Worm (Caenorhabditis elegans) whole organism, L2 larva: Measurements from ENCODE around the gene clec-2.

Source experiments
- R02D3.7 ChIP-seq: fragments of 150-350 bp; optimal IDR thresholded peaks from 2 replicates; lab custom pipeline; 2014; ENCODE audit warnings: missing biosample characterization, missing genetic modification characterization
- ZK546.5 ChIP-seq: sonication (generic microtip); optimal IDR thresholded peaks from 2 replicates; lab custom pipeline; 2017; ENCODE audit warnings: missing biosample characterization, missing genetic modification characterization
- ama-1 ChIP-seq: fragments of 150-350 bp; optimal IDR thresholded peaks from 2 replicates; lab custom pipeline; 2018; ENCODE audit warnings: inconsistent platforms
- egl-27 ChIP-seq: sonication (generic microtip); optimal IDR thresholded peaks from 3 replicates; lab custom pipeline; 2017; ENCODE audit warnings: missing biosample characterization, missing genetic modification reagents, missing genetic modification characterization
- fos-1 ChIP-seq: fragments of 150-350 bp; optimal IDR thresholded peaks from 2 replicates; lab custom pipeline; 2014; ENCODE audit warnings: missing biosample characterization, missing genetic modification characterization
- mab-5 ChIP-seq: fragments of 150-350 bp; optimal IDR thresholded peaks from 2 replicates; lab custom pipeline; 2014; ENCODE audit warnings: missing biosample characterization, missing genetic modification characterization
- nhr-12 ChIP-seq: fragments of 150-350 bp; optimal IDR thresholded peaks from 2 replicates; lab custom pipeline; 2014; ENCODE audit warnings: missing biosample characterization, missing genetic modification characterization
- nhr-129 ChIP-seq: fragments of 150-350 bp; optimal IDR thresholded peaks from 2 replicates; lab custom pipeline; 2014; ENCODE audit warnings: missing biosample characterization, missing genetic modification characterization
- nhr-21 ChIP-seq: fragments of 150-350 bp; optimal IDR thresholded peaks from 2 replicates; lab custom pipeline; 2014; ENCODE audit warnings: missing biosample characterization, missing genetic modification characterization
- nhr-237 ChIP-seq: fragments of 150-350 bp; optimal IDR thresholded peaks from 2 replicates; lab custom pipeline; 2014; ENCODE audit warnings: missing biosample characterization, missing genetic modification characterization
- unc-39 ChIP-seq: fragments of 150-350 bp; optimal IDR thresholded peaks from 2 replicates; lab custom pipeline; 2014; ENCODE audit warnings: missing biosample characterization, missing genetic modification characterization
- ztf-11 ChIP-seq: sonication (generic microtip); optimal IDR thresholded peaks from 2 replicates; lab custom pipeline; 2017; ENCODE audit warnings: missing biosample characterization, missing genetic modification characterization
- ztf-4 ChIP-seq: fragments of 150-350 bp; optimal IDR thresholded peaks from 2 replicates; lab custom pipeline; 2014; ENCODE audit warnings: missing biosample characterization, missing genetic modification characterization

ce11 chrII:3043358-3043757 is 20.1 kb upstream of the clec-2 start, which contains the start of gene B0454.8:
- TF ChIP-seq ztf-4 (tag; lab: Kevin White, UChicago): no peak
- no peak for TF ChIP-seq unc-39 (tag; lab: Kevin White, UChicago)
- TF ChIP-seq ZK546.5: no peak
- TF ChIP-seq ama-1 (lab: Kevin White, UChicago): no peak
- TF ChIP-seq nhr-237 (tag; lab: Kevin White, UChicago): no peak
- TF ChIP-seq nhr-21 (tag; lab: Kevin White, UChicago): no peak
- TF ChIP-seq ztf-11 (tag; lab: Kevin White, UChicago): no peak
- TF ChIP-seq fos-1 (tag; lab: Kevin White, UChicago): no peak
- no peak for TF ChIP-seq nhr-129
- TF ChIP-seq R02D3.7: no peak
- TF ChIP-seq mab-5: no peak
- TF ChIP-seq nhr-12: no peak
- TF ChIP-seq egl-27 (tag; lab: Kevin White, UChicago): no peak
